Worm (Caenorhabditis elegans): ENCODE measurements around the gene BE10.1.

- TF ChIP-seq ttx-3 (tag; optimal IDR thresholded peaks at IDR 0.05): no peak
- TF ChIP-seq unc-55 (GFP tag; optimal IDR thresholded peaks at IDR 0.05): no peak
- TF ChIP-seq ceh-14 (tag; optimal IDR thresholded peaks at IDR 0.05): no peak
- TF ChIP-seq pha-4 (tag; optimal IDR thresholded peaks at IDR 0.05): no peak
- no peak for TF ChIP-seq unc-86 (tag; optimal IDR thresholded peaks at IDR 0.05)
- no peak for TF ChIP-seq nfya-1 (tag; optimal IDR thresholded peaks at IDR 0.05)
- TF ChIP-seq ref-2 (tag; optimal IDR thresholded peaks at IDR 0.05): no peak
- no peak for TF ChIP-seq elt-2 (tag; optimal IDR thresholded peaks at IDR 0.05)
- no peak for TF ChIP-seq ahr-1 (tag; optimal IDR thresholded peaks at IDR 0.05)
- TF ChIP-seq ceh-24 (tag; optimal IDR thresholded peaks at IDR 0.05): no peak
- TF ChIP-seq nhr-11 (tag; optimal IDR thresholded peaks at IDR 0.05): no peak
Observed at ce11 chrIII:12783878-12784277, 5.4 kb downstream of the BE10.1 start.

All from whole organism, late embryonic.